Worm (Caenorhabditis elegans): ENCODE results near the gene F55H2.5.

DNA sequence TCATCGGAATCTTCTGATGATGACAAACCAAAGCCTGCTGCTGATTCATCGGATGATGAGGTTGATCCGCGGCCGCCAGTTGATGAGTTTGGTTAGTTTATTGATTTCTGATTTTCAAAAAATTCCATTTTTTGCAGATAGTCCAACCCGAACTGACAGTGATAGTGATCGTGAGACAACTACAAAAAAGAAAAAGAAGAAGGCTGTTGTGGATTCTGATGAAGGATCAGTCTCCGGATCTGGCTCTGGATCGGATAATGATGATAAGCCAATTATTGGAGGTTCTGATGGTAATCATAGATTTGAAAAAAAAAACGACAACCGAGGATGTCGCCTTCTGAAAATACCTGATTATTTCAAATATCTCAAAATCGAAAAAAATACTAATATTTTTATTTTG lies 15.2 kb upstream of the F55H2.5 start:
- no peak for TF ChIP-seq nhr-77 (tag; optimal IDR thresholded peaks at IDR 0.05)
- no peak for TF ChIP-seq R02D3.7 (tag; optimal IDR thresholded peaks at IDR 0.05)
- TF ChIP-seq ztf-4 (tag; optimal IDR thresholded peaks at IDR 0.05): no peak
- TF ChIP-seq nhr-237 (tag; optimal IDR thresholded peaks at IDR 0.05): no peak
- no peak for TF ChIP-seq nhr-76 (tag; optimal IDR thresholded peaks at IDR 0.05)
- TF ChIP-seq snpc-4 (tag; optimal IDR thresholded peaks at IDR 0.05): no peak
- no peak for TF ChIP-seq ceh-16 (tag; optimal IDR thresholded peaks at IDR 0.05)
- no peak for TF ChIP-seq nhr-28 (tag; optimal IDR thresholded peaks at IDR 0.05)
- no peak for TF ChIP-seq egl-27 (tag; optimal IDR thresholded peaks at IDR 0.05)
- TF ChIP-seq unc-62 (GFP tag; optimal IDR thresholded peaks at IDR 0.05): no peak
- no peak for TF ChIP-seq zag-1 (tag; optimal IDR thresholded peaks at IDR 0.05)
